Fruit fly (Drosophila melanogaster): ENCODE results near the gene loco.

loco gene

dm6 chr3R:22663115-22663514, 23.9 kb upstream of the loco start (continued):
- TF ChIP-seq CG8944 (GFP tag; optimal IDR thresholded peaks at IDR 0.05): no peak
- peak; percentile 56; the same call in 1 of the 2 replicates for TF ChIP-seq CG5953 (GFP tag; IDR thresholded peaks at IDR 0.05)
- no peak for TF ChIP-seq h (optimal IDR thresholded peaks at IDR 0.05)
- peak; percentile 79 for TF ChIP-seq dmrt99B (tag; optimal IDR thresholded peaks at IDR 0.05)
- TF ChIP-seq abd-A (tag; optimal IDR thresholded peaks at IDR 0.05): peak; percentile 58
- TF ChIP-seq schlank (tag; optimal IDR thresholded peaks at IDR 0.05): peak; percentile 15
- TF ChIP-seq CG2889 (GFP tag; IDR thresholded peaks at IDR 0.05): peak; percentile 80; the same call in 2 of the 3 replicates
- TF ChIP-seq ci (GFP tag; IDR thresholded peaks at IDR 0.05): peak; percentile 88
- TF ChIP-seq CG15601 (tag; optimal IDR thresholded peaks at IDR 0.05): peak; percentile 21
- TF ChIP-seq crp (GFP tag; optimal IDR thresholded peaks at IDR 0.05): no peak
- no peak for TF ChIP-seq Nf-YC (tag; optimal IDR thresholded peaks at IDR 0.05)
- TF ChIP-seq CG12659 (GFP tag; optimal IDR thresholded peaks at IDR 0.05): peak; percentile 58
- TF ChIP-seq Nf-YB (GFP tag; optimal IDR thresholded peaks at IDR 0.05): peak; percentile 33
- no peak for TF ChIP-seq CG12236 (GFP tag; optimal IDR thresholded peaks at IDR 0.05)
- no peak for TF ChIP-seq repo (GFP tag; optimal IDR thresholded peaks at IDR 0.05)
- no peak for TF ChIP-seq sima (GFP tag; optimal IDR thresholded peaks at IDR 0.05)
- TF ChIP-seq NC2α (GFP tag; optimal IDR thresholded peaks at IDR 0.05): no peak
- no peak for TF ChIP-seq CG9797 (GFP tag; optimal IDR thresholded peaks at IDR 0.05)
- TF ChIP-seq CG12071 (GFP tag; optimal IDR thresholded peaks at IDR 0.05): peak; percentile 58
- TF ChIP-seq CG11695 (GFP tag; IDR thresholded peaks at IDR 0.05): peak; percentile 33; the same call in 1 of the 3 replicates
- peak; percentile 26 for TF ChIP-seq CG5245 (GFP tag; optimal IDR thresholded peaks at IDR 0.05)
- TF ChIP-seq pzg (GFP tag; optimal IDR thresholded peaks at IDR 0.05): no peak
- TF ChIP-seq zen (tag; optimal IDR thresholded peaks at IDR 0.05): no peak
- TF ChIP-seq Doc2 (GFP tag; IDR thresholded peaks at IDR 0.05): no peak
- TF ChIP-seq Sin3A (optimal IDR thresholded peaks at IDR 0.05): no peak
- TF ChIP-seq CG31388 (GFP tag; optimal IDR thresholded peaks at IDR 0.05): peak; percentile 11
- no peak for TF ChIP-seq dati (GFP tag; IDR thresholded peaks at IDR 0.05)
- no peak for TF ChIP-seq sqz (GFP tag; optimal IDR thresholded peaks at IDR 0.05)
- peak; percentile 26 for TF ChIP-seq CG13624 (GFP tag; optimal IDR thresholded peaks at IDR 0.05)
- peak; percentile 55 for TF ChIP-seq tap (tag; optimal IDR thresholded peaks at IDR 0.05)
- TF ChIP-seq sim (GFP tag; IDR thresholded peaks at IDR 0.05): peak; percentile 29; the same call in 1 of the 2 replicates
- TF ChIP-seq danr (GFP tag; IDR thresholded peaks at IDR 0.05): no peak
- TF ChIP-seq pfk (GFP tag; optimal IDR thresholded peaks at IDR 0.05): no peak
- no peak for TF ChIP-seq gfzf (GFP tag; optimal IDR thresholded peaks at IDR 0.05)
- TF ChIP-seq CG14050 (GFP tag; IDR thresholded peaks at IDR 0.05): no peak
- TF ChIP-seq Dll (GFP tag; IDR thresholded peaks at IDR 0.05; ENCODE audit: partially characterized antibody): no peak
- no peak for TF ChIP-seq CG2129 (GFP tag; IDR thresholded peaks at IDR 0.05; ENCODE audit: partially characterized antibody)
- peak; percentile 44 for TF ChIP-seq tin (GFP tag; optimal IDR thresholded peaks at IDR 0.05)
- no peak for TF ChIP-seq CG9215 (GFP tag; IDR thresholded peaks at IDR 0.05)
- no peak for TF ChIP-seq CG9876 (GFP tag; optimal IDR thresholded peaks at IDR 0.05)
- no peak for TF ChIP-seq prd (optimal IDR thresholded peaks at IDR 0.05)
- TF ChIP-seq prd (GFP tag; IDR thresholded peaks at IDR 0.05): peak; percentile 73
- TF ChIP-seq E2f2 (GFP tag; IDR thresholded peaks at IDR 0.05): peak; percentile 49
- TF ChIP-seq unc-4 (GFP tag; IDR thresholded peaks at IDR 0.05; ENCODE audit: partially characterized antibody): no peak
- no peak for TF ChIP-seq B-H2 (GFP tag; optimal IDR thresholded peaks at IDR 0.05)
- peak; percentile 23 for TF ChIP-seq exex (tag; optimal IDR thresholded peaks at IDR 0.05)
- TF ChIP-seq CG32767 (GFP tag; IDR thresholded peaks at IDR 0.05): peak; percentile 60; the same call in 1 of the 2 replicates
- no peak for TF ChIP-seq CG8290 (GFP tag; optimal IDR thresholded peaks at IDR 0.05)
- peak in 1 of 2 experiments; percentile 91 for TF ChIP-seq CG8290 (tag; optimal IDR thresholded peaks at IDR 0.05)
- TF ChIP-seq bbx (GFP tag; IDR thresholded peaks at IDR 0.05; ENCODE audit: partially characterized antibody): no peak
- TF ChIP-seq CG8281 (tag; optimal IDR thresholded peaks at IDR 0.05): no peak
- peak; percentile 14 for TF ChIP-seq trem (tag; optimal IDR thresholded peaks at IDR 0.05)
